Fruit fly (Drosophila melanogaster) whole organism, embryonic: ENCODE measurements around the gene wda.
A peak's percentile ranks its signal among the peaks of the same experiment; 100 is the strongest.

Source experiments
- Adf1 ChIP-seq: fragments of 200-800 bp; sonication (Bioruptor generic); IDR thresholded peaks from 2 replicates; pipeline ENCODE4 v1.3.6; 2022; ENCODE audit warnings: missing biosample characterization, missing genetic modification characterization
- CG10959 ChIP-seq: fragments of 200-800 bp; sonication (Bioruptor generic); IDR thresholded peaks from 2 replicates; pipeline ENCODE4 v1.3.6; 2022; ENCODE audit warnings: missing biosample characterization, missing genetic modification characterization
- CG11723 ChIP-seq: fragments of 200-800 bp; sonication (Bioruptor generic); optimal IDR thresholded peaks from 2 replicates; lab custom pipeline; 2017; ENCODE audit warnings: missing biosample characterization, mild to moderate bottlenecking, missing genetic modification characterization
- CG13296 ChIP-seq: fragments of 200-800 bp; sonication (Bioruptor generic); optimal IDR thresholded peaks from 3 replicates; lab custom pipeline; 2018; ENCODE audit warnings: missing biosample characterization, mild to moderate bottlenecking, missing genetic modification characterization
- CG13424 ChIP-seq: fragments of 200-800 bp; sonication (Bioruptor generic); optimal IDR thresholded peaks from 2 replicates; lab custom pipeline; 2019; ENCODE audit warnings: missing biosample characterization, mild to moderate bottlenecking, missing genetic modification characterization, moderate library complexity
- CG1529 ChIP-seq: fragments of 200-800 bp; sonication (Bioruptor generic); optimal IDR thresholded peaks from 3 replicates; lab custom pipeline; 2018; ENCODE audit warnings: missing biosample characterization, missing genetic modification characterization
- CG1602 ChIP-seq: fragments of 200-800 bp; sonication (Bioruptor generic); optimal IDR thresholded peaks from 3 replicates; lab custom pipeline; 2016; ENCODE audit warnings: missing biosample characterization, missing genetic modification characterization
- CG1647 ChIP-seq: fragments of 200-800 bp; sonication (Bioruptor generic); optimal IDR thresholded peaks from 3 replicates; lab custom pipeline; 2016; ENCODE audit warnings: missing biosample characterization, missing genetic modification characterization
- CG17328 ChIP-seq: fragments of 200-800 bp; sonication (Bioruptor generic); IDR thresholded peaks from 2 replicates; pipeline ENCODE4 v1.3.6; 2022; ENCODE audit warnings: missing biosample characterization, missing genetic modification characterization
- CG17385 ChIP-seq: fragments of 200-800 bp; sonication (Bioruptor generic); optimal IDR thresholded peaks from 3 replicates; lab custom pipeline; 2018; ENCODE audit warnings: missing biosample characterization, mild to moderate bottlenecking, missing genetic modification characterization
- CG17568 ChIP-seq: fragments of 200-800 bp; sonication (Bioruptor generic); optimal IDR thresholded peaks from 2 replicates; lab custom pipeline; 2018; ENCODE audit warnings: missing biosample characterization, mild to moderate bottlenecking, missing genetic modification characterization, moderate library complexity
- CG18262 ChIP-seq: fragments of 200-800 bp; optimal IDR thresholded peaks from 3 replicates; lab custom pipeline; 2019; ENCODE audit warnings: missing biosample characterization, mild to moderate bottlenecking, missing genetic modification characterization, moderate library complexity
- CG2129 ChIP-seq: fragments of 200-800 bp; sonication (Bioruptor generic); IDR thresholded peaks from 2 replicates; pipeline ENCODE4 v1.3.6; 2022; ENCODE audit warnings: missing biosample characterization, missing genetic modification characterization; ENCODE audit not compliant: partially characterized antibody
- CG2712 ChIP-seq: fragments of 200-800 bp; optimal IDR thresholded peaks from 3 replicates; lab custom pipeline; 2019; ENCODE audit warnings: missing biosample characterization, mild to moderate bottlenecking, missing genetic modification characterization, moderate library complexity
- CG3281 ChIP-seq: fragments of 200-800 bp; sonication (Bioruptor generic); optimal IDR thresholded peaks from 3 replicates; lab custom pipeline; 2017; ENCODE audit warnings: missing biosample characterization, mild to moderate bottlenecking, missing genetic modification characterization
- CG33557 ChIP-seq: fragments of 200-800 bp; sonication (Bioruptor generic); optimal IDR thresholded peaks from 2 replicates; lab custom pipeline; 2019; ENCODE audit warnings: missing biosample characterization, mild to moderate bottlenecking, missing genetic modification characterization, moderate library complexity
- CG3847 ChIP-seq: fragments of 200-800 bp; sonication (Bioruptor generic); IDR thresholded peaks from 2 replicates; pipeline ENCODE4 v1.3.6; 2022; ENCODE audit warnings: missing biosample characterization, missing genetic modification characterization
- CG3995 ChIP-seq: fragments of 200-800 bp; sonication (Bioruptor generic); optimal IDR thresholded peaks from 3 replicates; lab custom pipeline; 2016; ENCODE audit warnings: missing biosample characterization, missing genetic modification characterization
- CG4424 ChIP-seq: fragments of 200-800 bp; sonication (Bioruptor generic); optimal IDR thresholded peaks from 3 replicates; lab custom pipeline; 2016; ENCODE audit warnings: missing biosample characterization, missing genetic modification characterization
- CG4707 ChIP-seq: fragments of 200-800 bp; sonication (Bioruptor generic); optimal IDR thresholded peaks from 2 replicates; lab custom pipeline; 2018; ENCODE audit warnings: missing biosample characterization, mild to moderate bottlenecking, missing genetic modification characterization, moderate library complexity
- CG6683 ChIP-seq: fragments of 200-800 bp; sonication (Bioruptor generic); optimal IDR thresholded peaks from 2 replicates; lab custom pipeline; 2017; ENCODE audit warnings: missing biosample characterization, mild to moderate bottlenecking, missing genetic modification characterization, missing genetic modification reagents
- CG8089 ChIP-seq: fragments of 200-800 bp; sonication (Bioruptor generic); optimal IDR thresholded peaks from 3 replicates; lab custom pipeline; 2016; ENCODE audit warnings: missing biosample characterization, missing genetic modification characterization
- CG8388 ChIP-seq: fragments of 200-800 bp; sonication (Bioruptor generic); optimal IDR thresholded peaks from 2 replicates; lab custom pipeline; 2019; ENCODE audit warnings: missing biosample characterization, mild to moderate bottlenecking, missing genetic modification characterization, moderate library complexity
- CG8765 ChIP-seq: fragments of 200-800 bp; sonication (Bioruptor generic); IDR thresholded peaks from 2 replicates; pipeline ENCODE4 v1.3.6; 2022; ENCODE audit warnings: missing biosample characterization, missing genetic modification characterization
- CG9437 ChIP-seq: fragments of 200-800 bp; sonication (Bioruptor generic); optimal IDR thresholded peaks from 2 replicates; lab custom pipeline; 2018; ENCODE audit warnings: missing biosample characterization, mild to moderate bottlenecking, missing genetic modification characterization
- Chrac-16 ChIP-seq: fragments of 200-800 bp; sonication (Bioruptor generic); optimal IDR thresholded peaks from 3 replicates; lab custom pipeline; 2016; ENCODE audit warnings: missing biosample characterization, missing genetic modification characterization
- H2.0 ChIP-seq: fragments of 200-800 bp; sonication (Bioruptor generic); IDR thresholded peaks from 2 replicates; pipeline ENCODE4 v1.3.6; 2022; ENCODE audit warnings: missing biosample characterization, missing genetic modification characterization
- Mes4 ChIP-seq: fragments of 200-800 bp; sonication (Bioruptor generic); optimal IDR thresholded peaks from 2 replicates; lab custom pipeline; 2016; ENCODE audit warnings: missing biosample characterization, missing genetic modification characterization
- Sry-β ChIP-seq: fragments of 200-800 bp; sonication (Bioruptor generic); optimal IDR thresholded peaks from 2 replicates; lab custom pipeline; 2018; ENCODE audit warnings: missing biosample characterization, mild to moderate bottlenecking, missing genetic modification characterization, moderate library complexity
- Tbp ChIP-seq: fragments of >200 bp; optimal IDR thresholded peaks from 2 replicates; lab custom pipeline; 2018; ENCODE audit warnings: missing biosample characterization, missing genetic modification characterization
- ap ChIP-seq: fragments of 200-800 bp; sonication (Bioruptor generic); IDR thresholded peaks from 2 replicates; pipeline ENCODE4 v1.3.6; 2022; ENCODE audit warnings: missing biosample characterization, missing genetic modification characterization
- bowl ChIP-seq: fragments of 200-800 bp; sonication (Bioruptor generic); IDR thresholded peaks from 2 replicates; pipeline ENCODE4 v1.3.6; 2022; ENCODE audit warnings: missing biosample characterization, missing genetic modification characterization
- ci ChIP-seq: fragments of 200-800 bp; sonication (Bioruptor generic); IDR thresholded peaks from 3 replicates; pipeline ENCODE4 v1.3.6; 2022; ENCODE audit warnings: missing biosample characterization, missing genetic modification characterization
- croc ChIP-seq: fragments of 200-800 bp; sonication (Bioruptor generic); conservative IDR thresholded peaks from 3 replicates; pipeline ENCODE4 v1.3.6; 2022; ENCODE audit warnings: missing biosample characterization, missing genetic modification characterization
- crp ChIP-seq, 2 experiments: fragments of 200-800 bp; sonication (Bioruptor generic); optimal IDR thresholded peaks; 2 replicates in 1 of 2; 3 replicates in 1 of 2; lab custom pipeline; 2017; ENCODE audit warnings: missing biosample characterization in 2 of 2, missing genetic modification characterization in 2 of 2, mild to moderate bottlenecking in 1 of 2, moderate library complexity in 1 of 2
- dm ChIP-seq: fragments of 200-800 bp; sonication (Bioruptor generic); optimal IDR thresholded peaks from 3 replicates; lab custom pipeline; 2016; ENCODE audit warnings: missing biosample characterization, missing genetic modification characterization
- dpn ChIP-seq, 2 experiments: fragments of 200-800 bp; sonication (Bioruptor generic); optimal IDR thresholded peaks; 3 replicates each; lab custom pipeline; 2016; ENCODE audit warnings: missing biosample characterization in 2 of 2, missing genetic modification characterization in 2 of 2
- ewg ChIP-seq: fragments of 200-800 bp; sonication (Bioruptor generic); optimal IDR thresholded peaks from 3 replicates; lab custom pipeline; 2017; ENCODE audit warnings: mild to moderate bottlenecking, missing biosample characterization, missing genetic modification reagents, missing genetic modification characterization
- fu2 ChIP-seq: fragments of 200-800 bp; sonication (Bioruptor generic); optimal IDR thresholded peaks from 2 replicates; lab custom pipeline; 2016; ENCODE audit warnings: missing biosample characterization, missing genetic modification characterization
- grau ChIP-seq: fragments of 200-800 bp; optimal IDR thresholded peaks from 3 replicates; lab custom pipeline; 2019; ENCODE audit warnings: missing biosample characterization, mild to moderate bottlenecking, missing genetic modification characterization, moderate library complexity
- grn ChIP-seq: fragments of 200-800 bp; sonication (Bioruptor generic); optimal IDR thresholded peaks from 3 replicates; lab custom pipeline; 2017; ENCODE audit warnings: missing biosample characterization, missing genetic modification characterization
- gsb ChIP-seq: fragments of 200-800 bp; sonication (Bioruptor generic); IDR thresholded peaks from 2 replicates; pipeline ENCODE4 v1.3.6; 2022; ENCODE audit warnings: missing biosample characterization, missing genetic modification characterization
- jumu ChIP-seq: fragments of 200-800 bp; sonication (Bioruptor generic); optimal IDR thresholded peaks from 3 replicates; lab custom pipeline; 2016; ENCODE audit warnings: missing biosample characterization, missing genetic modification characterization
- oc ChIP-seq: fragments of 200-800 bp; sonication (Bioruptor generic); optimal IDR thresholded peaks from 2 replicates; lab custom pipeline; 2018; ENCODE audit warnings: missing biosample characterization, mild to moderate bottlenecking, missing genetic modification characterization, moderate library complexity
- pfk ChIP-seq: fragments of 200-800 bp; sonication (Bioruptor generic); optimal IDR thresholded peaks from 2 replicates; lab custom pipeline; 2018; ENCODE audit warnings: missing biosample characterization, mild to moderate bottlenecking, missing genetic modification characterization, moderate library complexity
- pnt ChIP-seq: fragments of 200-800 bp; sonication (Bioruptor generic); optimal IDR thresholded peaks from 3 replicates; lab custom pipeline; 2016; ENCODE audit warnings: missing biosample characterization, missing genetic modification characterization
- row ChIP-seq: fragments of 200-800 bp; sonication (Bioruptor generic); IDR thresholded peaks from 3 replicates; pipeline ENCODE4 v1.3.6; 2022; ENCODE audit warnings: missing biosample characterization, missing genetic modification characterization
- sens-2 ChIP-seq: fragments of 200-800 bp; sonication (Bioruptor generic); IDR thresholded peaks from 2 replicates; pipeline ENCODE4 v1.3.6; 2022; ENCODE audit warnings: missing biosample characterization, missing genetic modification characterization
- usp ChIP-seq: fragments of >200 bp; optimal IDR thresholded peaks from 2 replicates; lab custom pipeline; 2017; ENCODE audit warnings: missing biosample characterization, missing genetic modification characterization

wda gene

dm6 chr3R:23300091-23300918 is 42.4 kb upstream of the wda start (continued):
- peak; percentile 74 for TF ChIP-seq CG8765
- peak; percentile 41 for TF ChIP-seq Mes4 (GFP tag; lab: Kevin White, UChicago)
- TF ChIP-seq bowl = no peak
- no peak for TF ChIP-seq Tbp (GFP tag; lab: Kevin White, UChicago)
- peak; percentile 68 for TF ChIP-seq Chrac-16 (GFP tag; lab: Kevin White, UChicago)
- TF ChIP-seq CG13424 (tag; lab: Kevin White, UChicago) = peak; percentile 16
- TF ChIP-seq CG17328 (GFP tag; lab: Robert Waterston, UW) = peak; percentile 68
- TF ChIP-seq CG17385 = no peak
- TF ChIP-seq Adf1 (GFP tag; lab: Robert Waterston, UW) = no peak
- TF ChIP-seq oc (tag; lab: Kevin White, UChicago) = peak; percentile 16
- TF ChIP-seq dpn (GFP tag; optimal IDR thresholded peaks at IDR 0.05; lab: Kevin White, UChicago) = peak in 1 of 2 experiments; percentile 5
- no peak; the same call in 2 of the 3 replicates for TF ChIP-seq croc (GFP tag; lab: Robert Waterston, UW)
- peak; percentile 63 for TF ChIP-seq CG2712 (tag; lab: Kevin White, UChicago)
- no peak for TF ChIP-seq CG8089 (GFP tag; lab: Kevin White, UChicago)
- TF ChIP-seq CG13296 (GFP tag; lab: Kevin White, UChicago) = no peak
- TF ChIP-seq gsb (GFP tag; lab: Robert Waterston, UW) = no peak
- peak; percentile 55 for TF ChIP-seq CG1602 (GFP tag; lab: Kevin White, UChicago)
- peak; percentile 64 for TF ChIP-seq CG10959 (GFP tag; lab: Robert Waterston, UW)
- TF ChIP-seq sens-2 = no peak
- TF ChIP-seq dm (GFP tag; lab: Kevin White, UChicago) = peak; percentile 24
- TF ChIP-seq pfk (GFP tag; lab: Kevin White, UChicago) = no peak
- no peak for TF ChIP-seq fu2
- TF ChIP-seq ci (GFP tag; lab: Robert Waterston, UW) = 0 out of 3 replicates have a peak, but pooled peaks have one; percentile 45
- peak; percentile 60 for TF ChIP-seq CG33557 (GFP tag; lab: Kevin White, UChicago)
- no peak for TF ChIP-seq CG2129
- TF ChIP-seq ewg = peak; percentile 12
- TF ChIP-seq Sry-β = no peak
- peak; percentile 65 for TF ChIP-seq row
- no peak for TF ChIP-seq CG3995 (GFP tag; lab: Kevin White, UChicago)
- peak; percentile 20 for TF ChIP-seq CG17568 (GFP tag; lab: Kevin White, UChicago)
- no peak for TF ChIP-seq usp
- no peak for TF ChIP-seq H2.0 (GFP tag; lab: Robert Waterston, UW)
- no peak for TF ChIP-seq grn (GFP tag; lab: Kevin White, UChicago)
- TF ChIP-seq CG1647 (GFP tag; lab: Kevin White, UChicago) = no peak
- TF ChIP-seq grau (tag; lab: Kevin White, UChicago) = peak; percentile 47
- TF ChIP-seq ap = 0 out of 2 replicates have a peak, but pooled peaks have one; percentile 17
- peak; percentile 2 for TF ChIP-seq CG4707 (GFP tag; lab: Kevin White, UChicago)
- peak; percentile 24 for TF ChIP-seq CG9437 (GFP tag; lab: Kevin White, UChicago)
- peak; percentile 3 for TF ChIP-seq jumu
- TF ChIP-seq CG8388 (GFP tag; lab: Kevin White, UChicago) = peak; percentile 62
- TF ChIP-seq CG6683 (GFP tag; lab: Kevin White, UChicago) = no peak
- peak; percentile 10 for TF ChIP-seq pnt (GFP tag; lab: Kevin White, UChicago)
- TF ChIP-seq CG3847 (GFP tag; lab: Robert Waterston, UW) = no peak
- TF ChIP-seq CG1529 (GFP tag; lab: Kevin White, UChicago) = peak; percentile 47
- TF ChIP-seq CG18262 (tag; lab: Kevin White, UChicago) = peak; percentile 60
- no peak for TF ChIP-seq CG3281 (GFP tag; lab: Kevin White, UChicago)
- no peak for TF ChIP-seq CG11723 (GFP tag; lab: Kevin White, UChicago)
- TF ChIP-seq CG4424 = peak; percentile 48
- peak in 1 of 2 experiments; percentile 19 for TF ChIP-seq crp (GFP tag; optimal IDR thresholded peaks at IDR 0.05; lab: Kevin White, UChicago)
